Fruit fly (Drosophila melanogaster) whole organism, embryonic: Measurements from ENCODE around the gene CG11898.
A peak's percentile ranks its signal among the peaks of the same experiment; 100 is the strongest.

ENCODE experiments used
- Awh ChIP-seq: fragments of 200-800 bp; sonication (Bioruptor generic); IDR thresholded peaks from 2 replicates; pipeline ENCODE4, ENCODE4 v1.3.6; 2022; ENCODE audit warnings: missing biosample characterization, missing genetic modification characterization
- CG10267 ChIP-seq: fragments of 200-800 bp; sonication (Bioruptor generic); optimal IDR thresholded peaks from 2 replicates; lab custom pipeline; 2018; ENCODE audit warnings: missing biosample characterization, mild to moderate bottlenecking, missing genetic modification characterization, moderate library complexity
- CG12391 ChIP-seq: fragments of 200-800 bp; sonication (Bioruptor generic); optimal IDR thresholded peaks from 3 replicates; lab custom pipeline; 2018; ENCODE audit warnings: missing biosample characterization, mild to moderate bottlenecking, missing genetic modification characterization, moderate library complexity
- CG14441 ChIP-seq: fragments of 200-800 bp; sonication (Bioruptor generic); IDR thresholded peaks from 2 replicates; pipeline ENCODE4 v1.3.6; 2022; ENCODE audit warnings: missing biosample characterization, missing genetic modification characterization
- CG1603 ChIP-seq: fragments of 200-800 bp; sonication (Bioruptor generic); optimal IDR thresholded peaks from 2 replicates; lab custom pipeline; 2019; ENCODE audit warnings: missing biosample characterization, mild to moderate bottlenecking, missing genetic modification characterization, moderate library complexity
- CG17359 ChIP-seq: fragments of 200-800 bp; sonication (Bioruptor generic); optimal IDR thresholded peaks from 3 replicates; lab custom pipeline; 2018; ENCODE audit warnings: missing biosample characterization, mild to moderate bottlenecking, missing genetic modification characterization, moderate library complexity
- CG17361 ChIP-seq: fragments of 200-800 bp; sonication (Bioruptor generic); IDR thresholded peaks from 3 replicates; pipeline ENCODE4 v1.3.6; 2022; ENCODE audit warnings: missing biosample characterization, missing genetic modification characterization
- CG18262 ChIP-seq: fragments of 200-800 bp; optimal IDR thresholded peaks from 3 replicates; lab custom pipeline; 2019; ENCODE audit warnings: missing biosample characterization, mild to moderate bottlenecking, missing genetic modification characterization, moderate library complexity
- CG2116 ChIP-seq: fragments of 200-800 bp; sonication (Bioruptor generic); optimal IDR thresholded peaks from 3 replicates; lab custom pipeline; 2018; ENCODE audit warnings: missing biosample characterization, mild to moderate bottlenecking, missing genetic modification characterization
- CG2678 ChIP-seq: fragments of 200-800 bp; sonication (Bioruptor generic); optimal IDR thresholded peaks from 3 replicates; lab custom pipeline; 2019; ENCODE audit warnings: missing biosample characterization, mild to moderate bottlenecking, missing genetic modification characterization, moderate library complexity
- CG2712 ChIP-seq: fragments of 200-800 bp; optimal IDR thresholded peaks from 3 replicates; lab custom pipeline; 2019; ENCODE audit warnings: missing biosample characterization, mild to moderate bottlenecking, missing genetic modification characterization, moderate library complexity
- CG30431 ChIP-seq: fragments of 200-800 bp; sonication (Bioruptor generic); optimal IDR thresholded peaks from 2 replicates; lab custom pipeline; 2017; ENCODE audit warnings: missing biosample characterization, missing genetic modification characterization
- CG3726 ChIP-seq: fragments of 200-800 bp; sonication (Bioruptor generic); IDR thresholded peaks from 3 replicates; pipeline ENCODE4, ENCODE4 v1.3.6; 2022; ENCODE audit warnings: missing biosample characterization, missing genetic modification characterization
- CG3995 ChIP-seq: fragments of 200-800 bp; sonication (Bioruptor generic); optimal IDR thresholded peaks from 3 replicates; lab custom pipeline; 2016; ENCODE audit warnings: missing biosample characterization, missing genetic modification characterization
- CG5180 ChIP-seq: fragments of 200-800 bp; sonication (Bioruptor generic); optimal IDR thresholded peaks from 3 replicates; lab custom pipeline; 2017; ENCODE audit warnings: missing biosample characterization, missing genetic modification characterization, mild to moderate bottlenecking, moderate library complexity, missing genetic modification reagents
- CG7271 ChIP-seq: fragments of 200-800 bp; sonication (Bioruptor generic); optimal IDR thresholded peaks from 2 replicates; lab custom pipeline; 2018; ENCODE audit warnings: missing biosample characterization, mild to moderate bottlenecking, missing genetic modification characterization, moderate library complexity
- CG7745 ChIP-seq: fragments of 200-800 bp; sonication (Bioruptor generic); optimal IDR thresholded peaks from 2 replicates; lab custom pipeline; 2018; ENCODE audit warnings: missing biosample characterization, mild to moderate bottlenecking, missing genetic modification characterization, moderate library complexity
- CG8388 ChIP-seq: fragments of 200-800 bp; sonication (Bioruptor generic); optimal IDR thresholded peaks from 2 replicates; lab custom pipeline; 2019; ENCODE audit warnings: missing biosample characterization, mild to moderate bottlenecking, missing genetic modification characterization, moderate library complexity
- CG9727 ChIP-seq: fragments of 200-800 bp; sonication (Bioruptor generic); optimal IDR thresholded peaks from 3 replicates; lab custom pipeline; 2017; ENCODE audit warnings: missing biosample characterization, mild to moderate bottlenecking, missing genetic modification characterization
- CG9932 ChIP-seq: fragments of 200-800 bp; sonication (Bioruptor generic); IDR thresholded peaks from 2 replicates; pipeline ENCODE4 v1.3.6; 2022; ENCODE audit warnings: missing biosample characterization, missing genetic modification characterization
- D19A ChIP-seq: fragments of 200-800 bp; optimal IDR thresholded peaks from 3 replicates; lab custom pipeline; 2019; ENCODE audit warnings: missing biosample characterization, mild to moderate bottlenecking, missing genetic modification characterization, moderate library complexity
- Elba2 ChIP-seq: fragments of 200-800 bp; sonication (Bioruptor generic); optimal IDR thresholded peaks from 3 replicates; lab custom pipeline; 2016; ENCODE audit warnings: missing biosample characterization, missing genetic modification characterization
- Gug ChIP-seq: fragments of 200-800 bp; sonication (Bioruptor generic); IDR thresholded peaks from 4 replicates; pipeline ENCODE4 v1.3.6; 2022; ENCODE audit warnings: missing biosample characterization, missing genetic modification characterization
- HLH4C ChIP-seq: fragments of 200-800 bp; sonication (Bioruptor generic); IDR thresholded peaks from 3 replicates; pipeline ENCODE4 v1.3.6; 2022; ENCODE audit warnings: missing biosample characterization, missing genetic modification characterization; ENCODE audit not compliant: partially characterized antibody
- Hand ChIP-seq: fragments of 200-800 bp; sonication (Bioruptor generic); optimal IDR thresholded peaks from 2 replicates; lab custom pipeline; 2017; ENCODE audit warnings: mild to moderate bottlenecking, missing biosample characterization, missing genetic modification reagents, missing genetic modification characterization
- Hmr ChIP-seq: fragments of 200-800 bp; sonication (Bioruptor generic); optimal IDR thresholded peaks from 3 replicates; lab custom pipeline; 2017; ENCODE audit warnings: mild to moderate bottlenecking, missing biosample characterization, missing genetic modification reagents, missing genetic modification characterization
- MBD-R2 ChIP-seq: fragments of 200-800 bp; sonication (Bioruptor generic); IDR thresholded peaks from 2 replicates; pipeline ENCODE4 v1.3.6; 2022; ENCODE audit warnings: missing biosample characterization, missing genetic modification characterization
- MESR4 ChIP-seq: fragments of 200-800 bp; sonication (Bioruptor generic); optimal IDR thresholded peaks from 2 replicates; lab custom pipeline; 2018; ENCODE audit warnings: missing biosample characterization, mild to moderate bottlenecking, missing genetic modification characterization, moderate library complexity
- Ptx1 ChIP-seq: fragments of 200-800 bp; sonication (Bioruptor generic); IDR thresholded peaks from 2 replicates; pipeline ENCODE4 v1.3.6; 2022; ENCODE audit warnings: missing biosample characterization, missing genetic modification characterization
- Rfx ChIP-seq: fragments of 200-800 bp; sonication (Bioruptor generic); IDR thresholded peaks from 2 replicates; pipeline ENCODE4 v1.3.6; 2022; ENCODE audit warnings: missing biosample characterization, missing genetic modification characterization
- Xrp1 ChIP-seq: fragments of 200-800 bp; sonication (Bioruptor generic); IDR thresholded peaks from 2 replicates; pipeline ENCODE4 v1.3.6; 2022; ENCODE audit warnings: missing biosample characterization, missing genetic modification characterization
- amos ChIP-seq: fragments of 200-800 bp; sonication (Bioruptor generic); IDR thresholded peaks from 2 replicates; pipeline ENCODE4 v1.3.6; 2022; ENCODE audit warnings: missing biosample characterization, missing genetic modification characterization; ENCODE audit not compliant: partially characterized antibody
- ap ChIP-seq: fragments of 200-800 bp; sonication (Bioruptor generic); IDR thresholded peaks from 2 replicates; pipeline ENCODE4 v1.3.6; 2022; ENCODE audit warnings: missing biosample characterization, missing genetic modification characterization
- cg ChIP-seq: fragments of 200-800 bp; sonication (Bioruptor generic); optimal IDR thresholded peaks from 3 replicates; lab custom pipeline; 2019; ENCODE audit warnings: missing biosample characterization, mild to moderate bottlenecking, missing genetic modification characterization, moderate library complexity
- ci ChIP-seq: fragments of 200-800 bp; sonication (Bioruptor generic); IDR thresholded peaks from 3 replicates; pipeline ENCODE4 v1.3.6; 2022; ENCODE audit warnings: missing biosample characterization, missing genetic modification characterization
- croc ChIP-seq: fragments of 200-800 bp; sonication (Bioruptor generic); conservative IDR thresholded peaks from 3 replicates; pipeline ENCODE4 v1.3.6; 2022; ENCODE audit warnings: missing biosample characterization, missing genetic modification characterization
- danr ChIP-seq: fragments of 200-800 bp; sonication (Bioruptor generic); IDR thresholded peaks from 2 replicates; pipeline ENCODE4 v1.3.6; 2022; ENCODE audit warnings: missing biosample characterization, missing genetic modification characterization
- dm ChIP-seq: fragments of 200-800 bp; sonication (Bioruptor generic); optimal IDR thresholded peaks from 3 replicates; lab custom pipeline; 2016; ENCODE audit warnings: missing biosample characterization, missing genetic modification characterization
- dmrt99B ChIP-seq: fragments of 200-800 bp; sonication (Bioruptor generic); optimal IDR thresholded peaks from 2 replicates; lab custom pipeline; 2018; ENCODE audit warnings: missing biosample characterization, mild to moderate bottlenecking, missing genetic modification characterization, moderate library complexity
- jing ChIP-seq: fragments of 200-800 bp; sonication (Bioruptor generic); optimal IDR thresholded peaks from 2 replicates; lab custom pipeline; 2018; ENCODE audit warnings: missing biosample characterization, mild to moderate bottlenecking, missing genetic modification characterization
- kay ChIP-seq: fragments of 200-800 bp; sonication (Bioruptor generic); optimal IDR thresholded peaks from 2 replicates; lab custom pipeline; 2016; ENCODE audit warnings: missing biosample characterization, missing genetic modification characterization
- kni ChIP-seq: fragments of 200-800 bp; sonication (Bioruptor generic); optimal IDR thresholded peaks from 3 replicates; lab custom pipeline; 2017; ENCODE audit warnings: mild to moderate bottlenecking, missing biosample characterization, missing genetic modification reagents, missing genetic modification characterization
- otp ChIP-seq: fragments of 200-800 bp; sonication (Bioruptor generic); IDR thresholded peaks from 3 replicates; pipeline ENCODE4, ENCODE4 v1.3.6; 2022; ENCODE audit warnings: missing biosample characterization, missing genetic modification characterization
- ranshi ChIP-seq: fragments of 200-800 bp; sonication (Bioruptor generic); IDR thresholded peaks from 2 replicates; pipeline ENCODE4 v1.3.6; 2022; ENCODE audit warnings: missing biosample characterization, missing genetic modification characterization
- row ChIP-seq: fragments of 200-800 bp; sonication (Bioruptor generic); IDR thresholded peaks from 3 replicates; pipeline ENCODE4 v1.3.6; 2022; ENCODE audit warnings: missing biosample characterization, missing genetic modification characterization
- sens ChIP-seq: fragments of 200-800 bp; sonication (Bioruptor generic); peaks from one replicate; lab custom pipeline; 2016; ENCODE audit warnings: missing biosample characterization, missing genetic modification characterization
- sqz ChIP-seq: fragments of 200-800 bp; sonication (Bioruptor generic); optimal IDR thresholded peaks from 3 replicates; lab custom pipeline; 2018; ENCODE audit warnings: missing biosample characterization, mild to moderate bottlenecking, missing genetic modification characterization
- sr ChIP-seq: fragments of 200-800 bp; sonication (Bioruptor generic); IDR thresholded peaks from 3 replicates; pipeline ENCODE4 v1.3.6; 2022; ENCODE audit warnings: missing biosample characterization, missing genetic modification characterization
- stc ChIP-seq: fragments of 200-800 bp; sonication (Bioruptor generic); IDR thresholded peaks from 2 replicates; pipeline ENCODE4 v1.3.6; 2022; ENCODE audit warnings: missing biosample characterization, missing genetic modification characterization
- tap ChIP-seq: fragments of 200-800 bp; optimal IDR thresholded peaks from 3 replicates; lab custom pipeline; 2019; ENCODE audit warnings: missing biosample characterization, mild to moderate bottlenecking, missing genetic modification characterization, moderate library complexity
- unpg ChIP-seq: fragments of 200-800 bp; sonication (Bioruptor generic); optimal IDR thresholded peaks from 3 replicates; lab custom pipeline; 2018; ENCODE audit warnings: missing biosample characterization, mild to moderate bottlenecking, missing genetic modification characterization, moderate library complexity

Gene CG11898

DNA sequence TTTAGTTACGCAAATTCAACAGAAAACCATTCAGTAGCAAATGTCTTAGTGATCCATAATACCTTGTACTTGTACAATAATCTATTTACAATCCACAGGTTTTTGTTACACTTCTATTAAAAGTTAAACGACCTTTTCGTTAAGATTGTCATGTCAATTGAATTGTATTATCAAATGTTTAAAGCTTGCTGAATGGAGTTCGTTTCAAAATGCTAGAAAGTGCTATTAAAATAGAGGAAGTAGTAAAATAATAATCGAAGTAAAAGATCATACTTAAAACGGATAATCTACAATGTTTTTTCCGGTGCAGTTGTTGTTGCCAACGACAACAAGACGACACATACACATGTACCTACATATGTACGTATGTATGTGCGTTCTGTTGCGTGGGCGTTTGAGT is 52.6 kb downstream of the CG11898 start (continued):
- TF ChIP-seq CG17361 (GFP tag; lab: Robert Waterston, UW) (0 out of 3 replicates have a peak, but pooled peaks have one; percentile 15), row (GFP tag; lab: Robert Waterston, UW) (0 out of 3 replicates have a peak, but pooled peaks have one; percentile 13), CG1603 (tag; lab: Kevin White, UChicago) (peak; percentile 33), D19A (tag; lab: Kevin White, UChicago) (peak; percentile 23), CG14441 (no peak), kni (GFP tag; lab: Kevin White, UChicago) (no peak), CG9727 (GFP tag; lab: Kevin White, UChicago) (no peak), sens (GFP tag; lab: Kevin White, UChicago) (peak; percentile 66), CG18262 (tag; lab: Kevin White, UChicago) (peak; percentile 57), CG2678 (tag; lab: Kevin White, UChicago) (peak; percentile 19), dmrt99B (tag; lab: Kevin White, UChicago) (peak; percentile 48), Hmr (GFP tag; lab: Kevin White, UChicago) (no peak), unpg (GFP tag; lab: Kevin White, UChicago) (peak; percentile 5), CG10267 (peak; percentile 7), CG2712 (tag; lab: Kevin White, UChicago) (peak; percentile 46), Gug (no peak), CG12391 (peak; percentile 29), kay (no peak), Xrp1 (GFP tag; lab: Robert Waterston, UW) (0 out of 2 replicates have a peak, but pooled peaks have one; percentile 33), CG7745 (tag; lab: Kevin White, UChicago) (no peak), cg (peak; percentile 42), CG17359 (tag; lab: Kevin White, UChicago) (peak; percentile 12)

DNA sequence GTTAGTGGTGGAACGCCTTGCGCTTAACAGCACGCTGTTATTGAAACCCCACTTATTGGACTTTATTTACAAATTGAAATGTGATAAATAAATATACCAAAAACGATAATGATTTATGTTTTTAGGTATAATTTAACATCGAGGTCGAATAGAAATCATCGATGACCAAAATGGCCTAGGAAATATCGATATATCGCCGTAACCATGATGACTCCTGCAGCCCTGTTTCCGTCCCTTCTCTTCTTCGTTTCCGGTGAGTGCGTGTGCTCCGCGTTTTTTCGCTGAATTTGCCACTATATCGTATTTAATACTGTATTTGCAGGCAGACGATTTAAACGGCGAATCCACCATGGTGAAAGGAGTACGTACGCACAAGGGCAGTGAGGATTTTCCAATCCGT is 54.5 kb downstream of the CG11898 start, which contains the start of gene eEF1gamma:
eEF1gamma (plus strand) TSS at position 225 of the 400 bp plus-strand sequence.
- peak; percentile 92 for TF ChIP-seq CG30431 (GFP tag; lab: Kevin White, UChicago)
- peak; percentile 80 for TF ChIP-seq CG3995 (GFP tag; lab: Kevin White, UChicago)
- TF ChIP-seq Ptx1 (GFP tag; lab: Robert Waterston, UW): peak; percentile 91
- TF ChIP-seq amos (GFP tag; lab: Robert Waterston, UW): peak; percentile 95
- peak; percentile 95 for TF ChIP-seq HLH4C (GFP tag; lab: Robert Waterston, UW)
- peak; percentile 80 for TF ChIP-seq danr
- peak; percentile 88 for TF ChIP-seq CG18262 (tag; lab: Kevin White, UChicago)
- TF ChIP-seq stc (GFP tag; lab: Robert Waterston, UW): peak; percentile 94
- peak; percentile 94 for TF ChIP-seq ap (GFP tag; lab: Robert Waterston, UW)
- peak; percentile 98 for TF ChIP-seq dm (GFP tag; lab: Kevin White, UChicago)
- peak; percentile 85 for TF ChIP-seq croc (GFP tag; lab: Robert Waterston, UW)
- TF ChIP-seq CG5180 (GFP tag; lab: Kevin White, UChicago): peak; percentile 86
- peak; percentile 90 for TF ChIP-seq CG9932 (GFP tag; lab: Robert Waterston, UW)
- peak; percentile 97 for TF ChIP-seq sqz
- TF ChIP-seq Rfx (GFP tag; lab: Robert Waterston, UW): peak; percentile 98
- TF ChIP-seq ranshi (GFP tag; lab: Robert Waterston, UW): peak; percentile 92
- peak; percentile 96 for TF ChIP-seq sr
- peak; percentile 95 for TF ChIP-seq CG2116 (GFP tag; lab: Kevin White, UChicago)
- TF ChIP-seq CG8388 (GFP tag; lab: Kevin White, UChicago): peak; percentile 90
- peak; percentile 97 for TF ChIP-seq otp (GFP tag; lab: Robert Waterston, UW)
- peak; percentile 87 for TF ChIP-seq CG3726 (GFP tag; lab: Robert Waterston, UW)
- TF ChIP-seq Hand (GFP tag; lab: Kevin White, UChicago): peak; percentile 88
- TF ChIP-seq MESR4 (GFP tag; lab: Kevin White, UChicago): peak; percentile 97
- TF ChIP-seq ci: peak; percentile 99
- TF ChIP-seq CG7271 (tag; lab: Kevin White, UChicago): peak; percentile 99
- TF ChIP-seq MBD-R2 (GFP tag; lab: Robert Waterston, UW): peak; percentile 85
- TF ChIP-seq tap (tag; lab: Kevin White, UChicago): peak; percentile 79
- peak; percentile 70 for TF ChIP-seq Elba2
- peak; percentile 96 for TF ChIP-seq Awh
- peak; percentile 79 for TF ChIP-seq jing (GFP tag; lab: Kevin White, UChicago)
